Fruit fly (Drosophila melanogaster): ENCODE data around the gene btl.

The btl gene

DNA sequence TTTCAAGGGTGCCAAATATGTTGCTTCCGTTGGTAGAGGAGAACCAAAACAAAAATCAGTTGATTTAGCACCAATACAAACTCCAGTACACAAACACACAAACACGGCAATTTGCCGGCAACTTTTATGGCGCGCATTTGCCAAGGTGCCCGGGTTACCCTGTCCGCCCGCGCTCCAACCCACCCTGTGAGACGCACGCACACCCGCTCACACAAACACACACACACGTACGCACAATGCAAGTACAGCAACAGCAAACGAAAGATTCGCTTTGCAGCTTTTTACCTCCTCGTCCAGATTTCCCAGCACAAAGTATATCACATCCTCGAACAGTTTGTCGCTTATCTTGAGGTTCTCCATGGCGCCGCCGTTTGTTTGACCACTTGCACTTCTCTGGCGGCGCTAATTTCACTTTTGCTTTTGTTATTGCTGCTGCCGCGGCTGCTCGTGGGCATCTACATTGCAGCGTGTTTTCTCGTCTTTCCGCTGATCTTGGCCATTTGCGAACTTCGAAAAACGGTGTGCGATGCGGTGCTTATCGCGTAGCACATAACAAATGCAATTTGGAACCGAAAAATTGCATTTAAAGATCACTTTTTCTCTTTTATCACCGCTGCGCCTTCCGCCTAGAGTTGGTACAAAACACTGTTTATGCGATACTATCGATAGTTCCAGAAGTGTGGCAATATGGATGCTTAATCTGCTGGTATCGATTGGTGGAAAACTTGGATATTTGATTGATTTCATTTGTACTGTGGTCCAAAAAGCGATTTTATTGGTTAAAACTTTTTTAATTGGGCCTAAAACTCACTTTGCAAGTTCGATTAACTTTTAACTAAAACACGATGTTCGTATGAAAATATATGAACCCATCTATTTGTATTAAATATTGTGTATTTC is 46.8 kb upstream of the btl start, which contains the start of gene Ptip (continued):
- TF ChIP-seq sd (tag; optimal IDR thresholded peaks at IDR 0.05), result no peak

DNA sequence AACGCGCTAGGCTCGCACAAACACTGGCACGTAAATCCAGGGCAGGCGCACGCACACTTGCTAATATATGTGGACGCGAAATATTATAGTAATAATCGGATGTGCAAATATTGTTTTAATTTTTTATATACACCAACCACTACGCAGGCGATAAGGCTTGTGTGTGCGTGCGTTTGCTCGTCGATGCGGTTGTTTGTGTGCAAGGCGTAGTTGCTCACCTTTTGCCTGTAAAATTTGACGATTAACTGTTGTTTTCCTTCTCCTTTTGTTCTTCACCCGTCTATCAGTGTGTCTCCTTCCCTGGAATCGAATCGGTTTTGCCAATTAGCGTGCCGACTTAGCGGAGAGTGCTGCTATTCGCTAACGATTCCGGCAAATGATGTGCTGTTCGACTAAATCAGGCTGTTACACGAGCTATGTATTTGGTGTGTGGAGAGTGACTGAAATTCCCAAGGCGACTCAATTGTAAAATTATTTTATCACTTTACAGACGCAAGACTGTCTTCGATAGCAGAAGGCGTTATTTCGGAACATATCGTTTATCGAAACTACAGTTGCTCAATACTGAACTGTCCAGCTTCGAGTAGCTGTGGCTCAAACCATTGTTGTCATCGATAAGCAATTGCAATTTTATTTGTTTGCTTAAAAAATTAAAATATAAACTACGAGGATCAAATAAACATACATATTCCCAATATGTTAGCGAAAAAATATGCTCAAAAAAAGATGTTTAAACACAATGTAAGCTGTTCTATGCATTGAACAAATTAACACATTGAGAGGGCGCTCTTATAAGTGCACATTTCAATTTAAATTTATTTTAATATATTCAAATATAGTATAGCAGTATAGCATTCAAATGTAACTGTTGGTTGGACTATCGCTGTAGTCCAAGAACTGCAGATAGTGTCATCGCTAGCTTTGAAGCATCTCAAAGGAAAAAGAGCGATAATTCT is 44.1 kb upstream of the btl start, which contains the start of the genes CG6650 and endos:
TSS of gene CG6650 (plus strand) at position 280 of the 956 bp plus-strand sequence.
TSS of gene endos (minus strand) at position 536 of the 956 bp plus-strand sequence.
- TF ChIP-seq hb (GFP tag; IDR thresholded peaks at IDR 0.05; ENCODE audit: partially characterized antibody) (peak; percentile 65), wek (GFP tag; optimal IDR thresholded peaks at IDR 0.05) (no peak), CG13296 (GFP tag; optimal IDR thresholded peaks at IDR 0.05) (peak; percentile 69), CG14860 (GFP tag; IDR thresholded peaks at IDR 0.05; ENCODE audit: partially characterized antibody) (peak; percentile 82), CG14014 (GFP tag; IDR thresholded peaks at IDR 0.05) (peak; percentile 28; the same call in 1 of the 2 replicates), Asciz (GFP tag; optimal IDR thresholded peaks at IDR 0.05) (no peak), CG9932 (GFP tag; IDR thresholded peaks at IDR 0.05) (peak; percentile 58), CG3995 (GFP tag; optimal IDR thresholded peaks at IDR 0.05) (peak; percentile 29), CG8924 (tag; optimal IDR thresholded peaks at IDR 0.05) (peak; percentile 23), CG2889 (GFP tag; IDR thresholded peaks at IDR 0.05) (no peak), dysf (GFP tag; IDR thresholded peaks at IDR 0.05) (peak; percentile 28; the same call in 1 of the 3 replicates), CG13287 (GFP tag; IDR thresholded peaks at IDR 0.05; ENCODE audit: partially characterized antibody) (peak; percentile 78), CG9437 (GFP tag; optimal IDR thresholded peaks at IDR 0.05) (no peak), CG15269 (tag; optimal IDR thresholded peaks at IDR 0.05) (peak; percentile 42), Sin3A (optimal IDR thresholded peaks at IDR 0.05) (peak; percentile 57), CG13775 (GFP tag; optimal IDR thresholded peaks at IDR 0.05) (peak; percentile 36), CG12391 (tag; optimal IDR thresholded peaks at IDR 0.05) (peak; percentile 63), CG12942 (GFP tag; optimal IDR thresholded peaks at IDR 0.05) (peak; percentile 27), Gsc (GFP tag; IDR thresholded peaks at IDR 0.05) (no peak), E2f2 (GFP tag; IDR thresholded peaks at IDR 0.05) (peak; percentile 53; the same call in 1 of the 2 replicates), CG2678 (tag; optimal IDR thresholded peaks at IDR 0.05) (peak; percentile 35), grn (GFP tag; optimal IDR thresholded peaks at IDR 0.05) (peak; percentile 3), CG2116 (GFP tag; optimal IDR thresholded peaks at IDR 0.05) (peak; percentile 96), CG11247 (GFP tag; IDR thresholded peaks at IDR 0.05) (0 out of 2 replicates have a peak, but pooled peaks have one; percentile 18), zfh1 (GFP tag; IDR thresholded peaks at IDR 0.05) (no peak), croc (GFP tag; conservative IDR thresholded peaks at IDR 0.05) (no peak), pnt (GFP tag; optimal IDR thresholded peaks at IDR 0.05) (no peak), dpn (GFP tag; optimal IDR thresholded peaks at IDR 0.05) (peak in 1 of 2 experiments; percentile 14), hbn (GFP tag; IDR thresholded peaks at IDR 0.05; ENCODE audit: partially characterized antibody) (peak; percentile 59), CG15696 (tag; optimal IDR thresholded peaks at IDR 0.05) (peak; percentile 48), fd96Cb (tag; optimal IDR thresholded peaks at IDR 0.05) (no peak), CG17359 (tag; optimal IDR thresholded peaks at IDR 0.05) (no peak), zf30C (GFP tag; optimal IDR thresholded peaks at IDR 0.05) (no peak), NFAT (GFP tag; IDR thresholded peaks at IDR 0.05) (0 out of 2 replicates have a peak, but pooled peaks have one; percentile 4), shn (GFP tag; optimal IDR thresholded peaks at IDR 0.05) (no peak), CG16813 (GFP tag; IDR thresholded peaks at IDR 0.05; ENCODE audit: partially characterized antibody) (peak; percentile 78), bbx (GFP tag; IDR thresholded peaks at IDR 0.05; ENCODE audit: partially characterized antibody) (peak; percentile 71), CG6254 (GFP tag; optimal IDR thresholded peaks at IDR 0.05) (peak; percentile 63), Dbx (GFP tag; IDR thresholded peaks at IDR 0.05) (peak; percentile 24; the same call in 1 of the 3 replicates), CG34376 (GFP tag; optimal IDR thresholded peaks at IDR 0.05) (peak; percentile 82), CG10959 (GFP tag; IDR thresholded peaks at IDR 0.05) (no peak), MESR4 (GFP tag; optimal IDR thresholded peaks at IDR 0.05) (peak; percentile 76)
